Worm (Caenorhabditis elegans) whole organism, mixed stage, embryonic: ENCODE data around the gene tric-1B.1.
A peak's percentile ranks its signal among the peaks of the same experiment; 100 is the strongest.

Experiments
- M03D4.4 ChIP-seq: sonication (generic microtip); optimal IDR thresholded peaks from 2 replicates; lab custom pipeline; 2017; ENCODE audit warnings: mild to moderate bottlenecking, missing genetic modification characterization, missing compliant biosample characterization
- blmp-1 ChIP-seq: fragments of 150-350 bp; optimal IDR thresholded peaks from 2 replicates; lab custom pipeline; 2014; ENCODE audit warnings: missing biosample characterization, missing genetic modification characterization
- ceh-39 ChIP-seq: fragments of 150-350 bp; optimal IDR thresholded peaks from 2 replicates; lab custom pipeline; 2014; ENCODE audit warnings: missing biosample characterization, missing genetic modification characterization
- ceh-43 ChIP-seq: fragments of 200-800 bp; sonication (Bioruptor generic); optimal IDR thresholded peaks from 2 replicates; lab custom pipeline; 2018; ENCODE audit warnings: mild to moderate bottlenecking, missing genetic modification characterization, moderate library complexity, missing compliant biosample characterization
- ceh-83 ChIP-seq: fragments of 200-800 bp; sonication (Bioruptor generic); optimal IDR thresholded peaks from 2 replicates; lab custom pipeline; 2018; ENCODE audit warnings: mild to moderate bottlenecking, missing genetic modification characterization, missing compliant biosample characterization
- ces-1 ChIP-seq: fragments of 150-350 bp; optimal IDR thresholded peaks from 2 replicates; lab custom pipeline; 2014; ENCODE audit warnings: missing biosample characterization, missing genetic modification reagents, missing genetic modification characterization
- cnd-1 ChIP-seq: fragments of 200-800 bp; sonication (Bioruptor generic); optimal IDR thresholded peaks from 2 replicates; lab custom pipeline; 2018; ENCODE audit warnings: mild to moderate bottlenecking, missing genetic modification characterization, missing compliant biosample characterization
- drap-1 ChIP-seq: fragments of 200-800 bp; sonication (Bioruptor generic); optimal IDR thresholded peaks from 3 replicates; lab custom pipeline; 2018; ENCODE audit warnings: mild to moderate bottlenecking, missing genetic modification characterization, missing compliant biosample characterization
- elt-1 ChIP-seq: sonication (generic microtip); optimal IDR thresholded peaks from 2 replicates; lab custom pipeline; 2017; ENCODE audit warnings: missing genetic modification characterization, mild to moderate bottlenecking, missing compliant biosample characterization, antibody characterized with exemption, moderate library complexity, borderline replicate concordance; ENCODE audit not compliant: insufficient read depth
- flh-1 ChIP-seq: fragments of 200-800 bp; sonication (Bioruptor generic); optimal IDR thresholded peaks from 2 replicates; lab custom pipeline; 2018; ENCODE audit warnings: mild to moderate bottlenecking, missing genetic modification characterization, moderate library complexity, missing compliant biosample characterization
- ham-2 ChIP-seq: fragments of 200-800 bp; sonication (Bioruptor generic); optimal IDR thresholded peaks from 2 replicates; lab custom pipeline; 2018; ENCODE audit warnings: mild to moderate bottlenecking, missing genetic modification characterization, missing compliant biosample characterization
- hlh-1 ChIP-seq: fragments of 150-350 bp; optimal IDR thresholded peaks from 2 replicates; lab custom pipeline; 2014; ENCODE audit warnings: missing biosample characterization, missing genetic modification reagents, missing genetic modification characterization
- lin-13 ChIP-seq: fragments of 150-350 bp; optimal IDR thresholded peaks from 2 replicates; lab custom pipeline; 2014; ENCODE audit warnings: missing biosample characterization, missing genetic modification characterization
- lin-32 ChIP-seq: fragments of 200-800 bp; sonication (Bioruptor generic); optimal IDR thresholded peaks from 2 replicates; lab custom pipeline; 2018; ENCODE audit warnings: mild to moderate bottlenecking, missing genetic modification characterization, missing compliant biosample characterization
- lsy-2 ChIP-seq: fragments of 150-350 bp; optimal IDR thresholded peaks from 2 replicates; lab custom pipeline; 2014; ENCODE audit warnings: missing biosample characterization, missing genetic modification characterization
- mep-1 ChIP-seq: fragments of 150-350 bp; optimal IDR thresholded peaks from 2 replicates; lab custom pipeline; 2017; ENCODE audit warnings: missing biosample characterization, missing genetic modification reagents, missing genetic modification characterization, inconsistent platforms
- mls-2 ChIP-seq: sonication (generic microtip); optimal IDR thresholded peaks from 2 replicates; lab custom pipeline; 2016; ENCODE audit warnings: mild to moderate bottlenecking, missing genetic modification characterization, moderate library complexity, missing compliant biosample characterization
- nhr-12 ChIP-seq: fragments of 150-350 bp; optimal IDR thresholded peaks from 2 replicates; lab custom pipeline; 2014; ENCODE audit warnings: missing biosample characterization, missing genetic modification characterization
- nhr-237 ChIP-seq: fragments of 150-350 bp; optimal IDR thresholded peaks from 2 replicates; lab custom pipeline; 2014; ENCODE audit warnings: missing biosample characterization, missing genetic modification characterization
- nhr-28 ChIP-seq: fragments of 150-350 bp; optimal IDR thresholded peaks from 2 replicates; lab custom pipeline; 2014; ENCODE audit warnings: missing biosample characterization, missing genetic modification characterization
- nhr-76 ChIP-seq: sonication (generic microtip); optimal IDR thresholded peaks from 2 replicates; lab custom pipeline; 2017; ENCODE audit warnings: missing biosample characterization, missing genetic modification characterization
- pha-4 ChIP-seq: fragments of 150-350 bp; optimal IDR thresholded peaks from 2 replicates; lab custom pipeline; 2018; ENCODE audit warnings: missing biosample characterization, missing genetic modification reagents, missing genetic modification characterization
- sem-2 ChIP-seq: fragments of 200-800 bp; sonication (Bioruptor generic); optimal IDR thresholded peaks from 2 replicates; lab custom pipeline; 2018; ENCODE audit warnings: mild to moderate bottlenecking, missing genetic modification characterization, missing compliant biosample characterization
- snpc-4 ChIP-seq: fragments of 150-350 bp; optimal IDR thresholded peaks from 2 replicates; lab custom pipeline; 2014; ENCODE audit warnings: missing biosample characterization, missing genetic modification characterization
- sptf-1 ChIP-seq: sonication (generic microtip); optimal IDR thresholded peaks from 2 replicates; lab custom pipeline; 2017; ENCODE audit warnings: mild to moderate bottlenecking, missing genetic modification characterization, moderate library complexity, missing compliant biosample characterization
- tbx-8 ChIP-seq: fragments of 200-800 bp; sonication (Bioruptor generic); optimal IDR thresholded peaks from 2 replicates; lab custom pipeline; 2018; ENCODE audit warnings: mild to moderate bottlenecking, missing genetic modification characterization, moderate library complexity, missing compliant biosample characterization
- unc-120 ChIP-seq: sonication (generic microtip); optimal IDR thresholded peaks from 2 replicates; lab custom pipeline; 2017; ENCODE audit warnings: missing genetic modification characterization, missing compliant biosample characterization; ENCODE audit not compliant: poor library complexity, severe bottlenecking
- unc-39 ChIP-seq: fragments of 150-350 bp; optimal IDR thresholded peaks from 2 replicates; lab custom pipeline; 2014; ENCODE audit warnings: missing biosample characterization, missing genetic modification characterization
- unc-62 ChIP-seq: fragments of 150-350 bp; optimal IDR thresholded peaks from 2 replicates; lab custom pipeline; 2014; ENCODE audit warnings: missing biosample characterization, missing genetic modification reagents, missing genetic modification characterization
- zip-8 ChIP-seq: fragments of 150-350 bp; optimal IDR thresholded peaks from 2 replicates; lab custom pipeline; 2014; ENCODE audit warnings: missing biosample characterization, missing genetic modification characterization
- ztf-11 ChIP-seq: fragments of 150-350 bp; optimal IDR thresholded peaks from 2 replicates; lab custom pipeline; 2014; ENCODE audit warnings: missing biosample characterization, missing genetic modification characterization

The tric-1B.1 gene

ce11 chrII:12257095-12257494 lies 8.9 kb downstream of the tric-1B.1 start:
- no peak for TF ChIP-seq M03D4.4 (tag; lab: Kevin White, UChicago)
- no peak for TF ChIP-seq flh-1
- no peak for TF ChIP-seq zip-8
- TF ChIP-seq blmp-1 (tag; lab: Kevin White, UChicago), result no peak

- no peak for TF ChIP-seq ceh-39 (tag; lab: Kevin White, UChicago)
- no peak for TF ChIP-seq ham-2 (GFP tag; lab: Kevin White, UChicago)
- TF ChIP-seq pha-4 (tag; lab: Kevin White, UChicago), result no peak
- TF ChIP-seq ceh-43, result no peak
- no peak for TF ChIP-seq elt-1 (tag; lab: Kevin White, UChicago)
- no peak for TF ChIP-seq nhr-28 (tag; lab: Kevin White, UChicago)
- TF ChIP-seq nhr-76, result no peak
- no peak for TF ChIP-seq snpc-4
- TF ChIP-seq sem-2, result no peak
- no peak for TF ChIP-seq unc-120
- no peak for TF ChIP-seq mls-2 (tag; lab: Kevin White, UChicago)
- TF ChIP-seq unc-39 (tag; lab: Kevin White, UChicago), result no peak
- TF ChIP-seq nhr-237, result no peak
- no peak for TF ChIP-seq ztf-11
- TF ChIP-seq mep-1, result no peak
- TF ChIP-seq lin-32, result no peak
- no peak for TF ChIP-seq ceh-83 (GFP tag; lab: Kevin White, UChicago)
- no peak for TF ChIP-seq tbx-8 (GFP tag; lab: Kevin White, UChicago)
- TF ChIP-seq nhr-12, result no peak
- TF ChIP-seq, all 35 proteins: peak for 0
Observed at ce11 chrII:12256528-12256927, 9.5 kb downstream of the tric-1B.1 start, which contains the start of gene parn-2. Gene parn-2, minus strand, starts transcription at chrII:12256628.

ce11 chrII:12255545-12256233 lies 10.4 kb downstream of the tric-1B.1 start:
- peak; percentile 38 for TF ChIP-seq ces-1 (GFP tag; lab: Kevin White, UChicago)
- no peak for TF ChIP-seq unc-120
- TF ChIP-seq zip-8, result no peak
- no peak for TF ChIP-seq unc-39 (tag; lab: Kevin White, UChicago)
- no peak for TF ChIP-seq lsy-2 (tag; lab: Kevin White, UChicago)

- no peak for TF ChIP-seq elt-1 (tag; lab: Kevin White, UChicago)
- TF ChIP-seq lin-32, result no peak
- no peak for TF ChIP-seq hlh-1 (tag; lab: Kevin White, UChicago)
- TF ChIP-seq blmp-1 (tag; lab: Kevin White, UChicago), result no peak
- no peak for TF ChIP-seq nhr-12
- TF ChIP-seq ceh-39 (tag; lab: Kevin White, UChicago), result no peak
- no peak for TF ChIP-seq drap-1
- no peak for TF ChIP-seq ztf-11
- no peak for TF ChIP-seq M03D4.4 (tag; lab: Kevin White, UChicago)
- TF ChIP-seq sptf-1 (tag; lab: Kevin White, UChicago), result no peak
- TF ChIP-seq cnd-1 (tag; lab: Kevin White, UChicago), result no peak
- TF ChIP-seq nhr-28 (tag; lab: Kevin White, UChicago), result no peak
- no peak for TF ChIP-seq unc-62
- no peak for TF ChIP-seq mep-1
- TF ChIP-seq lsy-2 (tag; lab: Kevin White, UChicago), result no peak
- TF ChIP-seq, all 35 proteins: peak for 0
Observed at ce11 chrII:12249042-12249441, 17.0 kb downstream of the tric-1B.1 start, which contains the start of gene tag-276. Gene tag-276, minus strand, starts transcription at chrII:12249142.

ce11 chrII:12242551-12242950 lies 23.5 kb downstream of the tric-1B.1 start, which contains the start of gene Y57A10A.24:
Gene Y57A10A.24, plus strand, starts transcription at chrII:12242946.
- TF ChIP-seq cnd-1 (tag; lab: Kevin White, UChicago) (no peak), pha-4 (tag; lab: Kevin White, UChicago) (no peak), ceh-39 (tag; lab: Kevin White, UChicago) (no peak), sptf-1 (tag; lab: Kevin White, UChicago) (peak; percentile 17), lin-13 (tag; lab: Kevin White, UChicago) (no peak), nhr-237 (no peak)
- TF ChIP-seq, all 35 proteins: peak for 1
